Worm (Caenorhabditis elegans) whole organism, L4/young adult: ENCODE data around the gene rsef-1.

Experiments
- dao-5 ChIP-seq: sonication (generic microtip); optimal IDR thresholded peaks from 2 replicates; lab custom pipeline; 2016; ENCODE audit warnings: missing genotype, missing genetic modification characterization, moderate library complexity, missing compliant biosample characterization
- him-1 ChIP-seq: sonication (generic microtip); optimal IDR thresholded peaks from 2 replicates; lab custom pipeline; 2016; ENCODE audit warnings: missing genotype, missing genetic modification reagents, missing genetic modification characterization, missing compliant biosample characterization

DNA sequence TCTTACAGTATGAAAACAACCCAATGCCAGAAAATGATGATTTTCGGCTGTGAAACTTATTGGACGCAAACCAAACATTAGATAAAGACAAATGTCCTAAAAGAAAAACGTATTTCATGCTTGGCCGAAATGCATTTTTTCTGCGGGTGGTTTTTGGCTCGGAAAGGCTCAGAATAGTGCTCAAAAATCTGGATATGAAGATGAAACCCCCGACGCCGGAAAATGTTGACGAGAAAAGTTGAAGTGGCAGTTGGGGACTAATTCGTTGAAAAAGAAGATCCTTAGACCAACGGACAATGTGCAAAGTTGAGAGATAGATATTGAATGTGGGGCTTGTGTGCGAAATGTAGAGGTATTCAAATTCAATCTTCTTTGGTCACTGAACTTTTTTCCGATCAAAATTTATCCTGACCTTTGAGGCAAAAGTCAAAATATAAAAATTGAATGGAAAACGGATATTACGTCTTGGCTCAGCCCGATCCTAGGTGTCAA is 40.6 kb downstream of the rsef-1 start, which contains the start of gene flp-18:
- TF ChIP-seq dao-5 (no peak), him-1 (tag; lab: Kevin White, UChicago) (no peak)
